Fruit fly (Drosophila melanogaster): ENCODE measurements around the gene CG13841.

DNA sequence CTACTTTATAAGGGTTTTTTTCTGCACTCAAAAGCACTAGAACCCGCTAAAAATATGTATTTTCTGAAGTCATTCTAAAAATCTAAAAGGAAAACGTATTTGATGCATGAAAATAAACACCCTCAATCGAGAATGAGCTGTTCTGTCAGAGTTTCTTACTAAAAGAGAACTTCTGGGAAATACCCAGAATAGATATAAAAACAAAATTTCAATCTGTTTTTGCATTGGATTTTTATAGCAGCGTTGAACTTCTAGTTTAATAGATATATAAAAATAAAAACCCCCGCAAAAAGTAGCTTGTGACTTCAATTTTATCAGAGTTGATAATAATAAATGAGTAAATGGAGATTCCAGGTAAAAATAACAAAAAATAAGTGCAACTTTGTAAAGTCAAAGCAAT lies 49.1 kb downstream of the CG13841 start:
- TF ChIP-seq CTCF (optimal IDR thresholded peaks at IDR 0.05), result no peak
- no peak for TF ChIP-seq CG8478 (optimal IDR thresholded peaks at IDR 0.05)

Data from S2 (cell line).